Worm (Caenorhabditis elegans): ENCODE data around the gene H25K10.2.

ce11 chrIV:16257330-16257729, 46.5 kb upstream of the H25K10.2 start, which contains the start of gene hlh-31:
- TF ChIP-seq ceh-31 (tag; optimal IDR thresholded peaks at IDR 0.05) (no peak), F13H6.1 (tag; optimal IDR thresholded peaks at IDR 0.05) (no peak), pqm-1 (tag; optimal IDR thresholded peaks at IDR 0.05) (no peak), unc-55 (GFP tag; optimal IDR thresholded peaks at IDR 0.05) (no peak), ceh-48 (tag; optimal IDR thresholded peaks at IDR 0.05) (no peak), C08G9.2 (tag; optimal IDR thresholded peaks at IDR 0.05) (no peak), hlh-13 (GFP tag; optimal IDR thresholded peaks at IDR 0.05) (no peak), nhr-11 (tag; optimal IDR thresholded peaks at IDR 0.05) (no peak), ceh-2 (tag; optimal IDR thresholded peaks at IDR 0.05) (no peak), T23F11.4 (GFP tag; optimal IDR thresholded peaks at IDR 0.05) (no peak), ceh-9 (tag; optimal IDR thresholded peaks at IDR 0.05) (no peak), madf-2 (tag; optimal IDR thresholded peaks at IDR 0.05) (no peak), unc-86 (tag; optimal IDR thresholded peaks at IDR 0.05) (no peak)

Data from whole organism, late embryonic.